Fruit fly (Drosophila melanogaster) whole organism, embryonic: ENCODE data around the gene CG17124.

Experiments
- Abd-B ChIP-seq: fragments of 200-800 bp; sonication (Bioruptor generic); optimal IDR thresholded peaks from 2 replicates; lab custom pipeline; 2018; ENCODE audit warnings: missing biosample characterization, mild to moderate bottlenecking, missing genetic modification characterization, moderate library complexity
- Ada2b ChIP-seq: fragments of 200-800 bp; sonication (Bioruptor generic); IDR thresholded peaks from 2 replicates; pipeline ENCODE4 v1.3.6; 2022; ENCODE audit warnings: missing biosample characterization, missing genetic modification characterization
- CG12104 ChIP-seq: fragments of 200-800 bp; sonication (Bioruptor generic); optimal IDR thresholded peaks from 3 replicates; lab custom pipeline; 2016; ENCODE audit warnings: missing biosample characterization, missing genetic modification characterization
- CG14441 ChIP-seq: fragments of 200-800 bp; sonication (Bioruptor generic); IDR thresholded peaks from 2 replicates; pipeline ENCODE4 v1.3.6; 2022; ENCODE audit warnings: missing biosample characterization, missing genetic modification characterization
- CG14860 ChIP-seq: fragments of 200-800 bp; sonication (Bioruptor generic); IDR thresholded peaks from 3 replicates; pipeline ENCODE4 v1.3.6; 2022; ENCODE audit warnings: missing biosample characterization, missing genetic modification characterization; ENCODE audit not compliant: partially characterized antibody
- CG17802 ChIP-seq: fragments of 200-800 bp; sonication (Bioruptor generic); optimal IDR thresholded peaks from 2 replicates; lab custom pipeline; 2018; ENCODE audit warnings: missing biosample characterization, mild to moderate bottlenecking, missing genetic modification characterization, moderate library complexity
- CG18764 ChIP-seq: fragments of 200-800 bp; sonication (Bioruptor generic); optimal IDR thresholded peaks from 3 replicates; lab custom pipeline; 2016; ENCODE audit warnings: missing biosample characterization, missing genetic modification characterization
- CG2712 ChIP-seq: fragments of 200-800 bp; optimal IDR thresholded peaks from 3 replicates; lab custom pipeline; 2019; ENCODE audit warnings: missing biosample characterization, mild to moderate bottlenecking, missing genetic modification characterization, moderate library complexity
- CG3281 ChIP-seq: fragments of 200-800 bp; sonication (Bioruptor generic); optimal IDR thresholded peaks from 3 replicates; lab custom pipeline; 2017; ENCODE audit warnings: missing biosample characterization, mild to moderate bottlenecking, missing genetic modification characterization
- CG34224 ChIP-seq: fragments of 200-800 bp; sonication (Bioruptor generic); IDR thresholded peaks from 3 replicates; pipeline ENCODE4 v1.3.6; 2022; ENCODE audit warnings: missing biosample characterization, missing genetic modification characterization; ENCODE audit not compliant: partially characterized antibody
- CG3995 ChIP-seq: fragments of 200-800 bp; sonication (Bioruptor generic); optimal IDR thresholded peaks from 3 replicates; lab custom pipeline; 2016; ENCODE audit warnings: missing biosample characterization, missing genetic modification characterization
- CG4617 ChIP-seq: fragments of 200-800 bp; sonication (Bioruptor generic); optimal IDR thresholded peaks from 3 replicates; lab custom pipeline; 2016; ENCODE audit warnings: missing biosample characterization, missing genetic modification characterization, borderline replicate concordance
- CG4730 ChIP-seq: fragments of 200-800 bp; sonication (Bioruptor generic); IDR thresholded peaks from 2 replicates; pipeline ENCODE4 v1.3.6; 2022; ENCODE audit warnings: missing biosample characterization, missing genetic modification characterization
- CG4854 ChIP-seq: fragments of 200-800 bp; sonication (Bioruptor generic); optimal IDR thresholded peaks from 2 replicates; lab custom pipeline; 2016; ENCODE audit warnings: missing biosample characterization, missing genetic modification characterization, inconsistent platforms
- CG5953 ChIP-seq: fragments of 200-800 bp; sonication (Bioruptor generic); IDR thresholded peaks from 2 replicates; pipeline ENCODE4 v1.3.6; 2022; ENCODE audit warnings: missing biosample characterization, missing genetic modification characterization
- CG6175 ChIP-seq: fragments of 200-800 bp; sonication (Bioruptor generic); IDR thresholded peaks from 3 replicates; pipeline ENCODE4 v1.3.6; 2022; ENCODE audit warnings: missing biosample characterization, missing genetic modification characterization
- CG6254 ChIP-seq: fragments of 200-800 bp; sonication (Bioruptor generic); optimal IDR thresholded peaks from 3 replicates; lab custom pipeline; 2017; ENCODE audit warnings: mild to moderate bottlenecking, missing biosample characterization, missing genetic modification reagents, missing genetic modification characterization
- Drgx ChIP-seq: fragments of 200-800 bp; sonication (Bioruptor generic); IDR thresholded peaks from 2 replicates; pipeline ENCODE4 v1.3.6; 2022; ENCODE audit warnings: missing biosample characterization, missing genetic modification characterization
- E2f2 ChIP-seq: fragments of 200-800 bp; sonication (Bioruptor generic); IDR thresholded peaks from 2 replicates; pipeline ENCODE4 v1.3.6; 2022; ENCODE audit warnings: missing biosample characterization, missing genetic modification characterization
- Hr51 ChIP-seq, 2 experiments: fragments of 200-800 bp; sonication (Bioruptor generic); optimal IDR thresholded peaks; 2 replicates in 1 of 2; 3 replicates in 1 of 2; lab custom pipeline; 2016 to 2018; ENCODE audit warnings: missing biosample characterization in 2 of 2, missing genetic modification characterization in 2 of 2, mild to moderate bottlenecking in 1 of 2, moderate library complexity in 1 of 2
- Lim3 ChIP-seq: fragments of 200-800 bp; sonication (Bioruptor generic); IDR thresholded peaks from 2 replicates; pipeline ENCODE4 v1.3.6; 2022; ENCODE audit warnings: missing biosample characterization, missing genetic modification characterization
- Lpt ChIP-seq: fragments of >200 bp; optimal IDR thresholded peaks from 2 replicates; lab custom pipeline; 2018; ENCODE audit warnings: missing biosample characterization, missing genetic modification characterization
- Myb ChIP-seq: fragments of 200-800 bp; sonication (Bioruptor generic); optimal IDR thresholded peaks from 2 replicates; lab custom pipeline; 2016; ENCODE audit warnings: missing biosample characterization, missing genetic modification characterization
- NC2β ChIP-seq: fragments of 200-800 bp; sonication (Bioruptor generic); optimal IDR thresholded peaks from 2 replicates; lab custom pipeline; 2016; ENCODE audit warnings: missing biosample characterization, missing genetic modification characterization
- Side ChIP-seq: fragments of 200-800 bp; sonication (Bioruptor generic); optimal IDR thresholded peaks from 2 replicates; lab custom pipeline; 2016; ENCODE audit warnings: missing biosample characterization, missing genetic modification characterization
- Six4 ChIP-seq: fragments of 200-800 bp; sonication (Bioruptor generic); optimal IDR thresholded peaks from 2 replicates; lab custom pipeline; 2016; ENCODE audit warnings: missing biosample characterization, missing genetic modification characterization
- Sry-β ChIP-seq: fragments of 200-800 bp; sonication (Bioruptor generic); optimal IDR thresholded peaks from 2 replicates; lab custom pipeline; 2018; ENCODE audit warnings: missing biosample characterization, mild to moderate bottlenecking, missing genetic modification characterization, moderate library complexity
- Ssrp ChIP-seq: fragments of 200-800 bp; sonication (Bioruptor generic); optimal IDR thresholded peaks from 2 replicates; lab custom pipeline; 2018; ENCODE audit warnings: missing biosample characterization, mild to moderate bottlenecking, missing genetic modification characterization, moderate library complexity
- TFAM ChIP-seq: fragments of 200-800 bp; sonication (Bioruptor generic); optimal IDR thresholded peaks from 2 replicates; lab custom pipeline; 2017; ENCODE audit warnings: missing biosample characterization, missing genetic modification characterization, inconsistent platforms
- Usf ChIP-seq: fragments of 200-800 bp; sonication (Bioruptor generic); optimal IDR thresholded peaks from 2 replicates; lab custom pipeline; 2017; ENCODE audit warnings: missing genotype, missing biosample characterization, missing genetic modification characterization
- Xrp1 ChIP-seq: fragments of 200-800 bp; sonication (Bioruptor generic); IDR thresholded peaks from 2 replicates; pipeline ENCODE4 v1.3.6; 2022; ENCODE audit warnings: missing biosample characterization, missing genetic modification characterization
- bbx ChIP-seq: fragments of 200-800 bp; sonication (Bioruptor generic); IDR thresholded peaks from 2 replicates; pipeline ENCODE4 v1.3.6; 2022; ENCODE audit warnings: missing biosample characterization, missing genetic modification characterization; ENCODE audit not compliant: partially characterized antibody
- caup ChIP-seq: fragments of 200-800 bp; sonication (Bioruptor generic); optimal IDR thresholded peaks from 3 replicates; lab custom pipeline; 2017; ENCODE audit warnings: missing biosample characterization, mild to moderate bottlenecking, missing genetic modification characterization, moderate library complexity; ENCODE audit not compliant: severe bottlenecking
- chinmo ChIP-seq: fragments of 200-800 bp; sonication (Bioruptor generic); IDR thresholded peaks from 4 replicates; pipeline ENCODE4 v1.3.6; 2022; ENCODE audit warnings: missing biosample characterization, missing genetic modification characterization; ENCODE audit not compliant: partially characterized antibody
- fru ChIP-seq: fragments of >200 bp; optimal IDR thresholded peaks from 2 replicates; lab custom pipeline; 2017
- hbn ChIP-seq: fragments of 200-800 bp; sonication (Bioruptor generic); IDR thresholded peaks from 2 replicates; pipeline ENCODE4 v1.3.6; 2022; ENCODE audit warnings: missing biosample characterization, missing genetic modification characterization; ENCODE audit not compliant: partially characterized antibody
- inv ChIP-seq: fragments of 200-800 bp; sonication (Bioruptor generic); IDR thresholded peaks from 2 replicates; pipeline ENCODE4 v1.3.6; 2022; ENCODE audit warnings: missing biosample characterization, missing genetic modification characterization; ENCODE audit not compliant: partially characterized antibody
- kay ChIP-seq: fragments of 200-800 bp; sonication (Bioruptor generic); optimal IDR thresholded peaks from 2 replicates; lab custom pipeline; 2016; ENCODE audit warnings: missing biosample characterization, missing genetic modification characterization
- kni ChIP-seq: fragments of 200-800 bp; sonication (Bioruptor generic); optimal IDR thresholded peaks from 3 replicates; lab custom pipeline; 2017; ENCODE audit warnings: mild to moderate bottlenecking, missing biosample characterization, missing genetic modification reagents, missing genetic modification characterization
- mld ChIP-seq: fragments of 200-800 bp; sonication (Bioruptor generic); IDR thresholded peaks from 3 replicates; pipeline ENCODE4 v1.3.6; 2022; ENCODE audit warnings: missing biosample characterization, missing genetic modification characterization; ENCODE audit not compliant: partially characterized antibody
- oc ChIP-seq: fragments of 200-800 bp; sonication (Bioruptor generic); optimal IDR thresholded peaks from 2 replicates; lab custom pipeline; 2018; ENCODE audit warnings: missing biosample characterization, mild to moderate bottlenecking, missing genetic modification characterization, moderate library complexity
- phol ChIP-seq: fragments of 200-800 bp; sonication (Bioruptor generic); optimal IDR thresholded peaks from 3 replicates; lab custom pipeline; 2018; ENCODE audit warnings: missing biosample characterization, mild to moderate bottlenecking, missing genetic modification characterization, moderate library complexity
- pnt ChIP-seq: fragments of 200-800 bp; sonication (Bioruptor generic); optimal IDR thresholded peaks from 3 replicates; lab custom pipeline; 2016; ENCODE audit warnings: missing biosample characterization, missing genetic modification characterization
- scrt ChIP-seq: fragments of 200-800 bp; sonication (Bioruptor generic); optimal IDR thresholded peaks from 2 replicates; lab custom pipeline; 2018; ENCODE audit warnings: missing biosample characterization, mild to moderate bottlenecking, missing genetic modification characterization, moderate library complexity
- slbo ChIP-seq: fragments of 200-800 bp; sonication (Bioruptor generic); IDR thresholded peaks from 2 replicates; pipeline ENCODE4 v1.3.6; 2022; ENCODE audit warnings: missing biosample characterization, missing genetic modification characterization
- so ChIP-seq: fragments of 200-800 bp; sonication (Bioruptor generic); IDR thresholded peaks from 3 replicates; pipeline ENCODE4 v1.3.6; 2022; ENCODE audit warnings: missing biosample characterization, missing genetic modification characterization
- tna ChIP-seq: fragments of 200-800 bp; sonication (Bioruptor generic); IDR thresholded peaks from 2 replicates; pipeline ENCODE4 v1.3.6; 2022; ENCODE audit warnings: missing biosample characterization, missing genetic modification characterization; ENCODE audit not compliant: partially characterized antibody
- vfl ChIP-seq: fragments of 200-800 bp; sonication (Bioruptor generic); optimal IDR thresholded peaks from 2 replicates; lab custom pipeline; 2016; ENCODE audit warnings: missing biosample characterization, missing genetic modification characterization
- wek ChIP-seq: fragments of 200-800 bp; sonication (Bioruptor generic); optimal IDR thresholded peaks from 3 replicates; lab custom pipeline; 2018; ENCODE audit warnings: missing biosample characterization, mild to moderate bottlenecking, missing genetic modification characterization, moderate library complexity

The CG17124 gene

dm6 chr2L:10770568-10770967, 14.4 kb upstream of the CG17124 start, which contains the start of gene CG17127 (continued):
- TF ChIP-seq kni (GFP tag; lab: Kevin White, UChicago) (no peak), inv (GFP tag; lab: Robert Waterston, UW) (no peak)

DNA sequence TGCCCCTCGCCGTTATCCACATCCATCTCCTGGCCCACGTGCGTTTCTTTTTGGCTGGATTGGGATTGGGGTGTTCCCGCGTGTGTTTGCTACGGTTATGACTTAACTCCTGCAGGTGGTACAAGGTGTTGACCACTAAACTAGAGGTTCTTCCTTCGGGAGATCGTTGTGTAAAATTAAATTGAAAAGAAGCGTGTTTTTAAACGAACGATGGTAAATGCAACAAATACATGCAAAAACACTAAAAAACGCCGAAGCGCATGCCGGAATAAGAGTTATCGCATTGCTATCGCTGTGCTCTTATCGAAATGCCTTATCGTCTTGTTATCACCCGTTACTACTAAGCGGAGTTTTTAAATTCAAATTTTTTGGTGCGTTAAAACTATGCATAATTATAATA, 13.6 kb upstream of the CG17124 start, which contains the start of gene CG6724:
Gene CG6724 (minus strand): TSS at position 245 of the 400 bp plus-strand sequence.
- TF ChIP-seq Myb (GFP tag; lab: Kevin White, UChicago) (peak; percentile 98), wek (GFP tag; lab: Kevin White, UChicago) (no peak), CG4854 (GFP tag; lab: Kevin White, UChicago) (no peak), vfl (GFP tag; lab: Kevin White, UChicago) (no peak), Lim3 (GFP tag; lab: Robert Waterston, UW) (no peak), tna (GFP tag; lab: Robert Waterston, UW) (peak; percentile 74), Side (GFP tag; lab: Kevin White, UChicago) (no peak), slbo (GFP tag; lab: Robert Waterston, UW) (no peak), CG14860 (GFP tag; lab: Robert Waterston, UW) (peak; percentile 45), fru (lab: Kevin White, UChicago) (no peak), CG4617 (GFP tag; lab: Kevin White, UChicago) (peak; percentile 69), CG14441 (GFP tag; lab: Robert Waterston, UW) (no peak), phol (peak; percentile 7), CG2712 (tag; lab: Kevin White, UChicago) (no peak), caup (GFP tag; lab: Kevin White, UChicago) (no peak), NC2β (GFP tag; lab: Kevin White, UChicago) (no peak), pnt (GFP tag; lab: Kevin White, UChicago) (no peak), Abd-B (GFP tag; lab: Kevin White, UChicago) (no peak), CG12104 (GFP tag; lab: Kevin White, UChicago) (no peak), TFAM (no peak), Usf (no peak), Xrp1 (GFP tag; lab: Robert Waterston, UW) (no peak), CG18764 (GFP tag; lab: Kevin White, UChicago) (no peak), Six4 (GFP tag; lab: Kevin White, UChicago) (no peak), CG17802 (tag; lab: Kevin White, UChicago) (no peak), CG5953 (GFP tag; lab: Robert Waterston, UW) (no peak), Hr51 (GFP tag; optimal IDR thresholded peaks at IDR 0.05; lab: Kevin White, UChicago) (no peak), Lpt (GFP tag; lab: Kevin White, UChicago) (no peak), E2f2 (GFP tag; lab: Robert Waterston, UW) (peak; percentile 90), CG6175 (GFP tag; lab: Robert Waterston, UW) (no peak), CG4730 (GFP tag; lab: Robert Waterston, UW) (no peak), CG34224 (peak; percentile 40; the same call in 1 of the 3 replicates), CG6254 (GFP tag; lab: Kevin White, UChicago) (no peak), hbn (GFP tag; lab: Robert Waterston, UW) (peak; percentile 39; the same call in 1 of the 2 replicates), oc (no peak), CG3281 (GFP tag; lab: Kevin White, UChicago) (no peak), CG3995 (no peak), chinmo (GFP tag; lab: Robert Waterston, UW) (0 out of 4 replicates have a peak, but pooled peaks have one; percentile 51), bbx (GFP tag; lab: Robert Waterston, UW) (peak; percentile 88), scrt (GFP tag; lab: Kevin White, UChicago) (peak; percentile 56), mld (GFP tag; lab: Robert Waterston, UW) (no peak), Ada2b (no peak), so (GFP tag; lab: Robert Waterston, UW) (no peak), Sry-β (GFP tag; lab: Kevin White, UChicago) (no peak), kay (GFP tag; lab: Kevin White, UChicago) (no peak), Drgx (GFP tag; lab: Robert Waterston, UW) (no peak), Ssrp (no peak)
